Worm (Caenorhabditis elegans): ENCODE data around the gene T24F1.7.

- TF ChIP-seq egl-27 (tag; optimal IDR thresholded peaks at IDR 0.05) (no peak), lin-13 (GFP tag; optimal IDR thresholded peaks at IDR 0.05) (no peak), nhr-12 (tag; optimal IDR thresholded peaks at IDR 0.05) (no peak), alr-1 (tag; optimal IDR thresholded peaks at IDR 0.05; ENCODE audit: borderline replicate concordance) (no peak), unc-86 (tag; optimal IDR thresholded peaks at IDR 0.05) (no peak), lin-39 (tag; optimal IDR thresholded peaks at IDR 0.05) (no peak)
Observed at ce11 chrII:11314165-11314564, 1.8 kb downstream of the T24F1.7 start, which contains the start of gene T24F1.4.

Data from whole organism, L1 larva.